Fruit fly (Drosophila melanogaster) whole organism, embryonic: ENCODE measurements around the gene Nle.

Experiments
- Bteb2 ChIP-seq: fragments of 200-800 bp; sonication (Bioruptor generic); optimal IDR thresholded peaks from 2 replicates; lab custom pipeline; 2016; ENCODE audit warnings: missing biosample characterization, missing genetic modification characterization
- C15 ChIP-seq: fragments of 200-800 bp; sonication (Bioruptor generic); IDR thresholded peaks from 3 replicates; pipeline ENCODE4 v1.3.6; 2022; ENCODE audit warnings: missing biosample characterization, missing genetic modification characterization
- CG10274 ChIP-seq: fragments of 200-800 bp; sonication (Bioruptor generic); optimal IDR thresholded peaks from 3 replicates; lab custom pipeline; 2017; ENCODE audit warnings: missing biosample characterization, mild to moderate bottlenecking, missing genetic modification characterization
- CG10462 ChIP-seq: fragments of 200-800 bp; sonication (Bioruptor generic); optimal IDR thresholded peaks from 2 replicates; lab custom pipeline; 2016; ENCODE audit warnings: missing biosample characterization, missing genetic modification characterization
- CG10543 ChIP-seq: fragments of 200-800 bp; sonication (Bioruptor generic); optimal IDR thresholded peaks from 3 replicates; lab custom pipeline; 2017; ENCODE audit warnings: missing biosample characterization, mild to moderate bottlenecking, missing genetic modification characterization, moderate library complexity
- CG11085 ChIP-seq: fragments of 200-800 bp; sonication (Bioruptor generic); IDR thresholded peaks from 2 replicates; pipeline ENCODE4 v1.3.6; 2022; ENCODE audit warnings: missing biosample characterization, missing genetic modification characterization
- CG11093 ChIP-seq: fragments of 200-800 bp; sonication (Bioruptor generic); IDR thresholded peaks from 3 replicates; pipeline ENCODE4 v1.3.6; 2022; ENCODE audit warnings: missing biosample characterization, missing genetic modification characterization
- CG12219 ChIP-seq: fragments of 200-800 bp; sonication (Bioruptor generic); optimal IDR thresholded peaks from 3 replicates; lab custom pipeline; 2018; ENCODE audit warnings: missing biosample characterization, mild to moderate bottlenecking, missing genetic modification characterization
- CG13624 ChIP-seq: fragments of 200-800 bp; sonication (Bioruptor generic); optimal IDR thresholded peaks from 2 replicates; lab custom pipeline; 2016; ENCODE audit warnings: missing biosample characterization, missing genetic modification characterization
- CG14441 ChIP-seq: fragments of 200-800 bp; sonication (Bioruptor generic); IDR thresholded peaks from 2 replicates; pipeline ENCODE4 v1.3.6; 2022; ENCODE audit warnings: missing biosample characterization, missing genetic modification characterization
- CG15601 ChIP-seq: fragments of 200-800 bp; sonication (Bioruptor generic); optimal IDR thresholded peaks from 3 replicates; lab custom pipeline; 2019; ENCODE audit warnings: missing biosample characterization, mild to moderate bottlenecking, missing genetic modification characterization, moderate library complexity
- CG17361 ChIP-seq: fragments of 200-800 bp; sonication (Bioruptor generic); IDR thresholded peaks from 3 replicates; pipeline ENCODE4 v1.3.6; 2022; ENCODE audit warnings: missing biosample characterization, missing genetic modification characterization
- CG3838 ChIP-seq: fragments of 200-800 bp; sonication (Bioruptor generic); optimal IDR thresholded peaks from 3 replicates; lab custom pipeline; 2016; ENCODE audit warnings: missing biosample characterization, missing genetic modification characterization
- CG4730 ChIP-seq: fragments of 200-800 bp; sonication (Bioruptor generic); IDR thresholded peaks from 2 replicates; pipeline ENCODE4 v1.3.6; 2022; ENCODE audit warnings: missing biosample characterization, missing genetic modification characterization
- CG6175 ChIP-seq: fragments of 200-800 bp; sonication (Bioruptor generic); IDR thresholded peaks from 3 replicates; pipeline ENCODE4 v1.3.6; 2022; ENCODE audit warnings: missing biosample characterization, missing genetic modification characterization
- CG7271 ChIP-seq: fragments of 200-800 bp; sonication (Bioruptor generic); optimal IDR thresholded peaks from 2 replicates; lab custom pipeline; 2018; ENCODE audit warnings: missing biosample characterization, mild to moderate bottlenecking, missing genetic modification characterization, moderate library complexity
- CG8478 ChIP-seq: fragments of >200 bp; optimal IDR thresholded peaks from 2 replicates; lab custom pipeline; 2018
- CG8765 ChIP-seq: fragments of 200-800 bp; sonication (Bioruptor generic); IDR thresholded peaks from 2 replicates; pipeline ENCODE4 v1.3.6; 2022; ENCODE audit warnings: missing biosample characterization, missing genetic modification characterization
- CG8924 ChIP-seq: fragments of 200-800 bp; optimal IDR thresholded peaks from 3 replicates; lab custom pipeline; 2019; ENCODE audit warnings: missing biosample characterization, mild to moderate bottlenecking, missing genetic modification characterization, moderate library complexity
- CG9437 ChIP-seq: fragments of 200-800 bp; sonication (Bioruptor generic); optimal IDR thresholded peaks from 2 replicates; lab custom pipeline; 2018; ENCODE audit warnings: missing biosample characterization, mild to moderate bottlenecking, missing genetic modification characterization
- Camta ChIP-seq: fragments of 200-800 bp; sonication (Bioruptor generic); optimal IDR thresholded peaks from 2 replicates; lab custom pipeline; 2016; ENCODE audit warnings: missing biosample characterization, missing genetic modification characterization
- CrebB ChIP-seq: fragments of 200-800 bp; sonication (Bioruptor generic); optimal IDR thresholded peaks from 3 replicates; lab custom pipeline; 2018; ENCODE audit warnings: missing biosample characterization, mild to moderate bottlenecking, missing genetic modification characterization
- D19A ChIP-seq: fragments of 200-800 bp; optimal IDR thresholded peaks from 3 replicates; lab custom pipeline; 2019; ENCODE audit warnings: missing biosample characterization, mild to moderate bottlenecking, missing genetic modification characterization, moderate library complexity
- ERR ChIP-seq: fragments of 200-800 bp; sonication (Bioruptor generic); optimal IDR thresholded peaks from 2 replicates; lab custom pipeline; 2016; ENCODE audit warnings: missing biosample characterization, missing genetic modification characterization
- Fer2 ChIP-seq: fragments of 200-800 bp; sonication (Bioruptor generic); optimal IDR thresholded peaks from 2 replicates; lab custom pipeline; 2018; ENCODE audit warnings: missing biosample characterization, mild to moderate bottlenecking, missing genetic modification characterization, moderate library complexity
- Fer3 ChIP-seq: fragments of 200-800 bp; sonication (Bioruptor generic); optimal IDR thresholded peaks from 2 replicates; lab custom pipeline; 2018; ENCODE audit warnings: missing biosample characterization, mild to moderate bottlenecking, missing genetic modification characterization, moderate library complexity
- Hey ChIP-seq: fragments of 200-800 bp; sonication (Bioruptor generic); optimal IDR thresholded peaks from 3 replicates; lab custom pipeline; 2018; ENCODE audit warnings: missing biosample characterization, mild to moderate bottlenecking, missing genetic modification characterization
- Hmr ChIP-seq: fragments of 200-800 bp; sonication (Bioruptor generic); optimal IDR thresholded peaks from 3 replicates; lab custom pipeline; 2017; ENCODE audit warnings: mild to moderate bottlenecking, missing biosample characterization, missing genetic modification reagents, missing genetic modification characterization
- Hmx ChIP-seq: fragments of 200-800 bp; sonication (Bioruptor generic); optimal IDR thresholded peaks from 2 replicates; lab custom pipeline; 2016; ENCODE audit warnings: missing biosample characterization, missing genetic modification characterization
- Neu2 ChIP-seq: fragments of 200-800 bp; sonication (Bioruptor generic); optimal IDR thresholded peaks from 3 replicates; lab custom pipeline; 2016; ENCODE audit warnings: missing biosample characterization, missing genetic modification characterization, borderline replicate concordance
- Rfx ChIP-seq: fragments of 200-800 bp; sonication (Bioruptor generic); IDR thresholded peaks from 2 replicates; pipeline ENCODE4 v1.3.6; 2022; ENCODE audit warnings: missing biosample characterization, missing genetic modification characterization
- Sox100B ChIP-seq: fragments of 200-800 bp; sonication (Bioruptor generic); optimal IDR thresholded peaks from 3 replicates; lab custom pipeline; 2018; ENCODE audit warnings: missing biosample characterization, mild to moderate bottlenecking, missing genetic modification characterization
- TFAM ChIP-seq: fragments of 200-800 bp; sonication (Bioruptor generic); optimal IDR thresholded peaks from 2 replicates; lab custom pipeline; 2017; ENCODE audit warnings: missing biosample characterization, missing genetic modification characterization, inconsistent platforms
- Taf1 ChIP-seq: fragments of 200-800 bp; sonication (Bioruptor generic); IDR thresholded peaks from 2 replicates; pipeline ENCODE4 v1.3.6; 2022; ENCODE audit warnings: missing biosample characterization, missing genetic modification characterization
- br ChIP-seq: fragments of >200 bp; optimal IDR thresholded peaks from 2 replicates; lab custom pipeline; 2017
- caup ChIP-seq: fragments of 200-800 bp; sonication (Bioruptor generic); optimal IDR thresholded peaks from 3 replicates; lab custom pipeline; 2017; ENCODE audit warnings: missing biosample characterization, mild to moderate bottlenecking, missing genetic modification characterization, moderate library complexity; ENCODE audit not compliant: severe bottlenecking
- chif ChIP-seq, 2 experiments: fragments of 200-800 bp; sonication (Bioruptor generic); optimal IDR thresholded peaks; 3 replicates each; lab custom pipeline; 2016; ENCODE audit warnings: missing biosample characterization in 2 of 2, missing genetic modification characterization in 2 of 2
- chinmo ChIP-seq: fragments of 200-800 bp; sonication (Bioruptor generic); IDR thresholded peaks from 4 replicates; pipeline ENCODE4 v1.3.6; 2022; ENCODE audit warnings: missing biosample characterization, missing genetic modification characterization; ENCODE audit not compliant: partially characterized antibody
- chm ChIP-seq: fragments of 200-800 bp; sonication (Bioruptor generic); IDR thresholded peaks from 2 replicates; pipeline ENCODE4 v1.3.6; 2022; ENCODE audit warnings: missing biosample characterization, missing genetic modification characterization
- crc ChIP-seq: fragments of 200-800 bp; sonication (Bioruptor generic); optimal IDR thresholded peaks from 2 replicates; lab custom pipeline; 2016; ENCODE audit warnings: missing biosample characterization, missing genetic modification characterization
- dpn ChIP-seq, 2 experiments: fragments of 200-800 bp; sonication (Bioruptor generic); optimal IDR thresholded peaks; 3 replicates each; lab custom pipeline; 2016; ENCODE audit warnings: missing biosample characterization in 2 of 2, missing genetic modification characterization in 2 of 2
- esg ChIP-seq: fragments of 200-800 bp; sonication (Bioruptor generic); conservative IDR thresholded peaks from 2 replicates; pipeline ENCODE4 v1.3.6; 2022; ENCODE audit warnings: missing biosample characterization, missing genetic modification characterization
- fd64A ChIP-seq: fragments of 200-800 bp; sonication (Bioruptor generic); optimal IDR thresholded peaks from 3 replicates; lab custom pipeline; 2018; ENCODE audit warnings: missing biosample characterization, mild to moderate bottlenecking, missing genetic modification characterization
- jigr1 ChIP-seq: fragments of 200-800 bp; sonication (Bioruptor generic); IDR thresholded peaks from 3 replicates; pipeline ENCODE4 v1.3.6; 2022; ENCODE audit warnings: missing biosample characterization, missing genetic modification characterization
- lbe ChIP-seq: fragments of 200-800 bp; sonication (Bioruptor generic); optimal IDR thresholded peaks from 2 replicates; lab custom pipeline; 2016; ENCODE audit warnings: missing biosample characterization, mild to moderate bottlenecking, missing genetic modification characterization
- mld ChIP-seq: fragments of 200-800 bp; sonication (Bioruptor generic); IDR thresholded peaks from 3 replicates; pipeline ENCODE4 v1.3.6; 2022; ENCODE audit warnings: missing biosample characterization, missing genetic modification characterization; ENCODE audit not compliant: partially characterized antibody
- pum ChIP-seq: fragments of 200-800 bp; sonication (Bioruptor generic); optimal IDR thresholded peaks from 2 replicates; lab custom pipeline; 2016; ENCODE audit warnings: missing biosample characterization, missing genetic modification characterization
- sr ChIP-seq: fragments of 200-800 bp; sonication (Bioruptor generic); IDR thresholded peaks from 3 replicates; pipeline ENCODE4 v1.3.6; 2022; ENCODE audit warnings: missing biosample characterization, missing genetic modification characterization
- tap ChIP-seq: fragments of 200-800 bp; optimal IDR thresholded peaks from 3 replicates; lab custom pipeline; 2019; ENCODE audit warnings: missing biosample characterization, mild to moderate bottlenecking, missing genetic modification characterization, moderate library complexity
- trem ChIP-seq: fragments of 200-800 bp; optimal IDR thresholded peaks from 3 replicates; lab custom pipeline; 2019; ENCODE audit warnings: missing biosample characterization, mild to moderate bottlenecking, missing genetic modification characterization, moderate library complexity
- zfh2 ChIP-seq: fragments of 200-800 bp; sonication (Bioruptor generic); optimal IDR thresholded peaks from 2 replicates; lab custom pipeline; 2016; ENCODE audit warnings: missing biosample characterization, missing genetic modification characterization

The Nle gene

DNA sequence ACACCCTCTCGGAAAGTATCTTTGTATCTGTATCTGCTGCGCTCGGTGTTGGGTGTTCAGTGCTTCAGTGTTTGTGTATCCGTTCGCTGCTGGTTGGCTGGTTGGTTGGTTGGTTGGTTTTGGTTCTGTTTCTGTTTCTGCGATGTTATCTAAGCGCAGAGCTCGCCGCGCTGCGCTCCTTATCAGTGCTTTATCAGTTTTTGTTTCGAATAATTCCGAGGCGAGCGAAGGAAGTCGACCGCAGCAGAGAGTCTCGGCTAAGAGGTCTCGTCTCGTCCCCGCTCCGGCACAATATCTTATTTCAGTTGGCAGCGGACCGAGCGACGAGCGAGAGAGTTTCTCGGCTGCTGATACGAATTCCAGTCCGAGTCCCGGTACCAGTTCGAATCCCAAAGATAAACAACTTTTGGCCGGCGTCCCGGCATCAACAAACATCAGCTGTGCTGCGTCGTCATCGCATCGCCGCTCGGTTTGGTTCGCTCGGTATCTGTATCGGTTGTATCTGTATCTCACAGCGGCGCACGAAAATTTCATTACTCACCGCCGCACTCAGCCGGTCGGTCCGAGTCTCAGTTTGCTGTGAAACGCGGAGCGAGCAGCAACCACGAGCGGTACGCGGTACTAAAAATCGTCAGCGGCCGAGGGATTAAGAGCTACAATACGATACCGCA is 44.6 kb downstream of the Nle start (continued):
- TF ChIP-seq tap (tag; lab: Kevin White, UChicago) (peak; percentile 1), CG6175 (GFP tag; lab: Robert Waterston, UW) (no peak), Rfx (peak; percentile 48; the same call in 1 of the 2 replicates), crc (GFP tag; lab: Kevin White, UChicago) (no peak), CG11085 (GFP tag; lab: Robert Waterston, UW) (0 out of 2 replicates have a peak, but pooled peaks have one; percentile 9), trem (peak; percentile 45), chif (GFP tag; optimal IDR thresholded peaks at IDR 0.05; lab: Kevin White, UChicago) (peak in 1 of 2 experiments; percentile 56), CG10274 (no peak), CrebB (tag; lab: Kevin White, UChicago) (peak; percentile 14), zfh2 (no peak), CG13624 (GFP tag; lab: Kevin White, UChicago) (peak; percentile 31), dpn (GFP tag; optimal IDR thresholded peaks at IDR 0.05; lab: Kevin White, UChicago) (no peak), caup (GFP tag; lab: Kevin White, UChicago) (peak; percentile 22), Neu2 (GFP tag; lab: Kevin White, UChicago) (no peak), lbe (GFP tag; lab: Kevin White, UChicago) (peak; percentile 49), Sox100B (GFP tag; lab: Kevin White, UChicago) (no peak), chm (GFP tag; lab: Robert Waterston, UW) (peak; percentile 81), CG17361 (GFP tag; lab: Robert Waterston, UW) (no peak), CG4730 (no peak), Camta (GFP tag; lab: Kevin White, UChicago) (peak; percentile 1), mld (0 out of 3 replicates have a peak, but pooled peaks have one; percentile 51), CG8765 (GFP tag; lab: Robert Waterston, UW) (peak; percentile 32; the same call in 1 of the 2 replicates), Fer3 (tag; lab: Kevin White, UChicago) (no peak), CG8924 (tag; lab: Kevin White, UChicago) (peak; percentile 42), C15 (GFP tag; lab: Robert Waterston, UW) (no peak), CG8478 (lab: Kevin White, UChicago) (no peak), CG9437 (GFP tag; lab: Kevin White, UChicago) (no peak), Hmr (GFP tag; lab: Kevin White, UChicago) (peak; percentile 56), chinmo (peak; percentile 92; the same call in 2 of the 4 replicates), fd64A (GFP tag; lab: Kevin White, UChicago) (peak; percentile 51), CG3838 (GFP tag; lab: Kevin White, UChicago) (peak; percentile 60), esg (GFP tag; lab: Robert Waterston, UW) (no peak), CG14441 (GFP tag; lab: Robert Waterston, UW) (no peak), CG7271 (tag; lab: Kevin White, UChicago) (peak; percentile 21), Bteb2 (GFP tag; lab: Kevin White, UChicago) (no peak), sr (GFP tag; lab: Robert Waterston, UW) (0 out of 3 replicates have a peak, but pooled peaks have one; percentile 42), CG12219 (GFP tag; lab: Kevin White, UChicago) (peak; percentile 26), Fer2 (tag; lab: Kevin White, UChicago) (no peak), CG10543 (peak; percentile 97), TFAM (GFP tag; lab: Kevin White, UChicago) (no peak), jigr1 (no peak), CG15601 (tag; lab: Kevin White, UChicago) (peak; percentile 6), D19A (tag; lab: Kevin White, UChicago) (peak; percentile 41), pum (GFP tag; lab: Kevin White, UChicago) (no peak), Hey (tag; lab: Kevin White, UChicago) (no peak), br (no peak), ERR (no peak), CG10462 (GFP tag; lab: Kevin White, UChicago) (no peak), CG11093 (GFP tag; lab: Robert Waterston, UW) (no peak), Hmx (GFP tag; lab: Kevin White, UChicago) (no peak), Taf1 (no peak)
